Fruit fly (Drosophila melanogaster): ENCODE measurements around the gene Nlp.
A peak's percentile ranks its signal among the peaks of the same experiment; 100 is the strongest.

Nlp gene

DNA sequence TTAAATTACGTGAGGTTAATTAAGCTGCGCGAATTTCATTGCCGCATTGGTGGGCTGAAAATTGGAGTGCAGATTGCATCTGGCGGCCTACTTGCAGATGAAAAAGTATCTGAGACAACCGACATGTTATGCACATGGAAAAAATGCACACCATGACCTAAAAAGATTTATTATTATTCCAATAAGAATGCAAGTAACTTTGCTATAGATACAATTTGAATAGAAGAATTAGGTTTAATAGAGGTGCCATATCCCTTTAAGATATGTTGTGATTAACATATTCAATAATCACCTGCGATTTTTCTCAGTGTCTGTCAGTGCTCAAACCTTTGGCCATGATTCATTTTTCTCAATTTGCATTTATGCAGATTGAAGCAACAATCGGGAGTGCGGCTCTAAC, 23.1 kb upstream of the Nlp start:
- TF ChIP-seq CG2116 (GFP tag; optimal IDR thresholded peaks at IDR 0.05) (no peak), sqz (GFP tag; optimal IDR thresholded peaks at IDR 0.05) (no peak), Hmr (GFP tag; optimal IDR thresholded peaks at IDR 0.05) (no peak), sens (GFP tag) (peak; percentile 7), CG12659 (GFP tag; optimal IDR thresholded peaks at IDR 0.05) (no peak), Xrp1 (GFP tag; IDR thresholded peaks at IDR 0.05) (no peak), Drgx (GFP tag; IDR thresholded peaks at IDR 0.05) (peak; percentile 59), Sox102F (GFP tag; optimal IDR thresholded peaks at IDR 0.05) (peak; percentile 4)

DNA sequence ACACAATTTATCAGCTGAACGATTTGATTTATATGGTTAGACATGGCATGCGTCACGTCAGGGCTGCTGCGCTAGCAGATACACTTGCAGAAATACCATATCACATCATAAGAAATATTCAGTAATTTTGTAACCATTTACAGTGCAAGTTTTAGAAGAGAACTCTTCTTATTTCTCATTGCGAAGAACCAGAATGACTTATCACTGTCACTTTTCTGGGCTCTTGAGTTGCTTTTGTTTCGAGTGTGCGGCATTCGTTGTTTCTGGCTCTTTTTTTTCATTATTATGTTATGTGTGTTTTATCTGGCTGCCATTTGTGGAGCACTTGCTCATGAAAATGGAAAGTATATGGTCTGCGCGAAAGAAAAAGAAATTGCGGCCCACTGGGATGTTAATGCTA, 22.6 kb upstream of the Nlp start:
- TF ChIP-seq bab2 (GFP tag; optimal IDR thresholded peaks at IDR 0.05): no peak
- no peak for TF ChIP-seq crol (GFP tag; IDR thresholded peaks at IDR 0.05)
- no peak for TF ChIP-seq CG9609 (GFP tag; optimal IDR thresholded peaks at IDR 0.05)
- TF ChIP-seq Hr51 (GFP tag; optimal IDR thresholded peaks at IDR 0.05): peak in 1 of 2 experiments; percentile 16
- no peak for TF ChIP-seq E2f1 (GFP tag; IDR thresholded peaks at IDR 0.05)
- peak; percentile 23; the same call in 1 of the 2 replicates for TF ChIP-seq vvl (GFP tag; IDR thresholded peaks at IDR 0.05)
- TF ChIP-seq salm (tag; optimal IDR thresholded peaks at IDR 0.05): no peak
- TF ChIP-seq gem (tag; optimal IDR thresholded peaks at IDR 0.05): peak; percentile 37
- no peak for TF ChIP-seq Dbx (GFP tag; IDR thresholded peaks at IDR 0.05)
- no peak for TF ChIP-seq Lhr (GFP tag; optimal IDR thresholded peaks at IDR 0.05)
- no peak for TF ChIP-seq slp2 (GFP tag; optimal IDR thresholded peaks at IDR 0.05)
- no peak for TF ChIP-seq CG18619 (GFP tag; optimal IDR thresholded peaks at IDR 0.05)
- TF ChIP-seq Eip74EF (GFP tag; optimal IDR thresholded peaks at IDR 0.05): no peak
- no peak for TF ChIP-seq peb (GFP tag; IDR thresholded peaks at IDR 0.05)
- TF ChIP-seq lov (optimal IDR thresholded peaks at IDR 0.05): no peak
- 0 out of 3 replicates have a peak, but pooled peaks have one; percentile 43 for TF ChIP-seq lov (GFP tag; IDR thresholded peaks at IDR 0.05)
- TF ChIP-seq gfzf (GFP tag; optimal IDR thresholded peaks at IDR 0.05): no peak
- no peak for TF ChIP-seq sima (GFP tag; optimal IDR thresholded peaks at IDR 0.05)
- TF ChIP-seq Oli (tag; optimal IDR thresholded peaks at IDR 0.05): peak; percentile 5
- no peak for TF ChIP-seq fu2 (GFP tag; optimal IDR thresholded peaks at IDR 0.05)
- no peak for TF ChIP-seq HHEX (GFP tag; optimal IDR thresholded peaks at IDR 0.05)
- TF ChIP-seq Opbp (GFP tag; IDR thresholded peaks at IDR 0.05; ENCODE audit: partially characterized antibody): no peak
- no peak for TF ChIP-seq CG10565 (GFP tag; optimal IDR thresholded peaks at IDR 0.05)
- no peak for TF ChIP-seq stwl (tag; optimal IDR thresholded peaks at IDR 0.05)
- no peak for TF ChIP-seq CG8478 (optimal IDR thresholded peaks at IDR 0.05)
- no peak for TF ChIP-seq CG13287 (GFP tag; IDR thresholded peaks at IDR 0.05; ENCODE audit: partially characterized antibody)
- no peak for TF ChIP-seq CG30020 (tag; optimal IDR thresholded peaks at IDR 0.05)
- no peak for TF ChIP-seq toy (GFP tag; IDR thresholded peaks at IDR 0.05)
- TF ChIP-seq Asciz (GFP tag; optimal IDR thresholded peaks at IDR 0.05): no peak
- TF ChIP-seq CG11456 (GFP tag; IDR thresholded peaks at IDR 0.05): 0 out of 3 replicates have a peak, but pooled peaks have one; percentile 30
- peak; percentile 7 for TF ChIP-seq Ets65A (GFP tag)
- TF ChIP-seq CG18476 (GFP tag; optimal IDR thresholded peaks at IDR 0.05): no peak
- TF ChIP-seq bigmax (GFP tag; optimal IDR thresholded peaks at IDR 0.05): no peak
- TF ChIP-seq CG18011 (GFP tag; optimal IDR thresholded peaks at IDR 0.05): no peak
- TF ChIP-seq sqz (GFP tag; optimal IDR thresholded peaks at IDR 0.05): no peak
- 0 out of 3 replicates have a peak, but pooled peaks have one; percentile 18 for TF ChIP-seq CG2889 (GFP tag; IDR thresholded peaks at IDR 0.05)
- TF ChIP-seq CG30403 (GFP tag; optimal IDR thresholded peaks at IDR 0.05): peak; percentile 8
- 0 out of 2 replicates have a peak, but pooled peaks have one; percentile 15 for TF ChIP-seq CG32532 (GFP tag; IDR thresholded peaks at IDR 0.05)
- no peak for TF ChIP-seq CG1647 (GFP tag; optimal IDR thresholded peaks at IDR 0.05)
- no peak for TF ChIP-seq CG10462 (GFP tag; optimal IDR thresholded peaks at IDR 0.05)
- TF ChIP-seq CG10321 (GFP tag; IDR thresholded peaks at IDR 0.05): no peak
- no peak for TF ChIP-seq Side (GFP tag; optimal IDR thresholded peaks at IDR 0.05)
- no peak for TF ChIP-seq cato (GFP tag; optimal IDR thresholded peaks at IDR 0.05; ENCODE audit: borderline replicate concordance)

All from whole organism, embryonic.